Fruit fly (Drosophila melanogaster): ENCODE results near the gene SNF4Agamma.
A peak's percentile ranks its signal among the peaks of the same experiment; 100 is the strongest.

The SNF4Agamma gene

DNA sequence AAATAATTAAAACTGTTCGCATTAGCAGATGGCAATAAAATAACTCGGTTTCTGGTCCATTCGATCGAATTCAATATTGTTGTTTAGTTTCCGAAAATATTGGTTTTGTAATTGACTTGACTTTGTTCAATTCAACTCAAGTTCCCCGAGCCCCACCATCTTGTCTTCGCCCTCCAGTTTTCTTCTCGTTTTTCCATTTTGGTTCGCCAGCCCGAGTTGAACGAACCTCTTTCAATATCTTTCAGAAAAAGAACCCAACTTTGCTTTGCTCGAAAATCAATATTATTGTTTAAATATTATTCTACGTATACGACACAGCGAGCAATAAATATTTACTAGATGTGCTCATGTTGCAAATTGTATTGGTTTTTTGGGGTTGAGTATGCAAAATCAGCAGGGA, 18.1 kb downstream of the SNF4Agamma start (continued):
- TF ChIP-seq Rfx (GFP tag; IDR thresholded peaks at IDR 0.05) (peak; percentile 44; the same call in 1 of the 2 replicates), HmgZ (tag; optimal IDR thresholded peaks at IDR 0.05) (no peak), Lpt (GFP tag; optimal IDR thresholded peaks at IDR 0.05) (no peak), dysf (GFP tag; IDR thresholded peaks at IDR 0.05) (peak; percentile 38; the same call in 1 of the 3 replicates), nmo (GFP tag; optimal IDR thresholded peaks at IDR 0.05) (no peak), Hmr (GFP tag; optimal IDR thresholded peaks at IDR 0.05) (peak; percentile 40), fd3F (GFP tag; optimal IDR thresholded peaks at IDR 0.05) (peak; percentile 44), amos (GFP tag; IDR thresholded peaks at IDR 0.05; ENCODE audit: partially characterized antibody) (no peak), PHDP (tag; optimal IDR thresholded peaks at IDR 0.05) (peak; percentile 26), dm (GFP tag; optimal IDR thresholded peaks at IDR 0.05) (no peak), CG1792 (GFP tag; optimal IDR thresholded peaks at IDR 0.05) (no peak), Fer1 (GFP tag; optimal IDR thresholded peaks at IDR 0.05) (peak; percentile 25), Trl (optimal IDR thresholded peaks at IDR 0.05) (no peak), Trl (GFP tag; optimal IDR thresholded peaks at IDR 0.05) (no peak), ranshi (GFP tag; IDR thresholded peaks at IDR 0.05) (no peak), CG8290 (GFP tag; optimal IDR thresholded peaks at IDR 0.05) (no peak), CG8290 (tag; optimal IDR thresholded peaks at IDR 0.05) (no peak), CG4820 (GFP tag; optimal IDR thresholded peaks at IDR 0.05) (peak; percentile 1), CG2678 (tag; optimal IDR thresholded peaks at IDR 0.05) (peak; percentile 9), Chrac-16 (GFP tag; optimal IDR thresholded peaks at IDR 0.05) (no peak), CG15514 (GFP tag; optimal IDR thresholded peaks at IDR 0.05) (peak; percentile 27), yki (optimal IDR thresholded peaks at IDR 0.05) (no peak), CG7987 (GFP tag; optimal IDR thresholded peaks at IDR 0.05) (no peak), pros (GFP tag; optimal IDR thresholded peaks at IDR 0.05) (no peak), D19A (tag; optimal IDR thresholded peaks at IDR 0.05) (no peak), Blimp-1 (GFP tag; optimal IDR thresholded peaks at IDR 0.05) (peak; percentile 25), croc (GFP tag; conservative IDR thresholded peaks at IDR 0.05) (no peak), cad (GFP tag; optimal IDR thresholded peaks at IDR 0.05) (no peak), fd64A (GFP tag; optimal IDR thresholded peaks at IDR 0.05) (peak; percentile 35), lbe (GFP tag; optimal IDR thresholded peaks at IDR 0.05) (no peak), Elba2 (GFP tag; optimal IDR thresholded peaks at IDR 0.05) (no peak), CG11504 (tag; optimal IDR thresholded peaks at IDR 0.05) (peak; percentile 12), CG9876 (GFP tag; optimal IDR thresholded peaks at IDR 0.05) (no peak), pnt (GFP tag; optimal IDR thresholded peaks at IDR 0.05) (no peak), Xrp1 (GFP tag; IDR thresholded peaks at IDR 0.05) (0 out of 2 replicates have a peak, but pooled peaks have one; percentile 22), YL-1 (GFP tag; optimal IDR thresholded peaks at IDR 0.05) (no peak), ase (GFP tag; IDR thresholded peaks at IDR 0.05) (no peak), CG2202 (tag; optimal IDR thresholded peaks at IDR 0.05) (no peak), CG9817 (tag; optimal IDR thresholded peaks at IDR 0.05) (no peak), Med (GFP tag) (peak; percentile 62), CG3281 (GFP tag; optimal IDR thresholded peaks at IDR 0.05) (peak; percentile 34), CG9932 (GFP tag; IDR thresholded peaks at IDR 0.05) (no peak), CG16815 (GFP tag; optimal IDR thresholded peaks at IDR 0.05) (no peak), CG6654 (GFP tag; optimal IDR thresholded peaks at IDR 0.05) (no peak), CG13296 (GFP tag; optimal IDR thresholded peaks at IDR 0.05) (peak; percentile 28), Dip3 (GFP tag; optimal IDR thresholded peaks at IDR 0.05) (no peak), lab (GFP tag; optimal IDR thresholded peaks at IDR 0.05) (peak; percentile 31), Mad (GFP tag; optimal IDR thresholded peaks at IDR 0.05) (no peak), sens (GFP tag) (peak; percentile 80), CG5953 (GFP tag; IDR thresholded peaks at IDR 0.05) (no peak), CG15269 (tag; optimal IDR thresholded peaks at IDR 0.05) (no peak), CG6813 (GFP tag; optimal IDR thresholded peaks at IDR 0.05) (peak; percentile 21), org-1 (GFP tag; optimal IDR thresholded peaks at IDR 0.05) (no peak)
